Worm (Caenorhabditis elegans): Measurements from ENCODE around the gene grsp-1.

DNA sequence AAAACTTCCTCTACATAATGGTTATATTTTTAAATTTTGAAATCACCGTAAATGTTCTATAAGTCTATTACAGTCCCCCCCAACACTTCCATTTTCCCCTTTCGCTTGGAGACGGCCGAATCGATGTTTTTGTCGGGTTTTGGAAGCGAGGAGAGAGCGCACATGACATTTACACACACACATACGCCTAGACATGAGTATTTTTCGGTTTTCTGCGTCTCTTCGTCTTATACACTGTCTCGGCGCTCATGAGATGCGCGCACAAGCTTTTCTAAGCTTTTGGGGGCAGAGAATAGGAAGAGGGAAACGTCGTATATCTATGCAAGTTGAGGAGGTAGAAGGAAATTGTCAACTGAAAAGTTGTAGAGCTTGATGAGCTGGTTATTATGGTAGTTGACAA is 10.8 kb downstream of the grsp-1 start:
- TF ChIP-seq F10B5.3 (tag; optimal IDR thresholded peaks at IDR 0.05), result no peak
- no peak for TF ChIP-seq pha-4 (GFP tag; IDR thresholded peaks at IDR 0.05)
- no peak for TF ChIP-seq pha-4 (tag; optimal IDR thresholded peaks at IDR 0.05)
- TF ChIP-seq unc-39 (tag; optimal IDR thresholded peaks at IDR 0.05), result no peak
- TF ChIP-seq Y5F2A.4 (GFP tag; optimal IDR thresholded peaks at IDR 0.05), result no peak
- TF ChIP-seq fos-1 (tag; optimal IDR thresholded peaks at IDR 0.05), result no peak
- TF ChIP-seq nhr-6 (tag; optimal IDR thresholded peaks at IDR 0.05), result no peak
- TF ChIP-seq F49E8.2 (tag; optimal IDR thresholded peaks at IDR 0.05; ENCODE audit: borderline replicate concordance), result no peak
- no peak for TF ChIP-seq ctbp-1 (GFP tag; IDR thresholded peaks at IDR 0.05)

Measured in whole organism, L4 larva.